Worm (Caenorhabditis elegans) whole organism, L3 larva: ENCODE measurements around the gene C02B8.6.

ENCODE experiments used
- R02D3.7 ChIP-seq: fragments of 150-350 bp; optimal IDR thresholded peaks from 2 replicates; lab custom pipeline; 2014; ENCODE audit warnings: missing biosample characterization, missing genetic modification characterization
- ama-1 ChIP-seq: fragments of 150-350 bp; optimal IDR thresholded peaks from 2 replicates; lab custom pipeline; 2018
- ceh-16 ChIP-seq: sonication (generic microtip); optimal IDR thresholded peaks from 2 replicates; lab custom pipeline; 2017; ENCODE audit warnings: missing biosample characterization, missing genetic modification characterization
- ceh-28 ChIP-seq: fragments of 150-350 bp; optimal IDR thresholded peaks from 2 replicates; lab custom pipeline; 2014; ENCODE audit warnings: missing biosample characterization, missing genetic modification reagents, missing genetic modification characterization
- ceh-9 ChIP-seq: sonication (generic microtip); optimal IDR thresholded peaks from 2 replicates; lab custom pipeline; 2018; ENCODE audit warnings: missing biosample characterization, missing genetic modification characterization
- daf-12 ChIP-seq: fragments of 150-350 bp; optimal IDR thresholded peaks from 2 replicates; lab custom pipeline; 2014; ENCODE audit warnings: missing biosample characterization, missing genetic modification reagents, missing genetic modification characterization
- egl-27 ChIP-seq: sonication (generic microtip); optimal IDR thresholded peaks from 4 replicates; lab custom pipeline; 2017; ENCODE audit warnings: missing biosample characterization, missing genetic modification reagents, missing genetic modification characterization
- egl-5 ChIP-seq: fragments of 150-350 bp; optimal IDR thresholded peaks from 2 replicates; lab custom pipeline; 2017; ENCODE audit warnings: missing biosample characterization, missing genetic modification reagents, missing genetic modification characterization, inconsistent platforms
- elt-2 ChIP-seq: sonication (generic microtip); optimal IDR thresholded peaks from 2 replicates; lab custom pipeline; 2016; ENCODE audit warnings: missing genetic modification reagents, mild to moderate bottlenecking, missing genetic modification characterization, missing compliant biosample characterization
- elt-3 ChIP-seq, 3 experiments: fragments of 150-350 bp in 1 of 3; sonication (generic microtip) in 2 of 3; optimal IDR thresholded peaks; 2 replicates in 2 of 3; 4 replicates in 1 of 3; lab custom pipeline; 2014 to 2017; ENCODE audit warnings: missing biosample characterization in 3 of 3, missing genetic modification characterization in 3 of 3
- eor-1 ChIP-seq, 2 experiments: fragments of 150-350 bp; optimal IDR thresholded peaks; 2 replicates each; lab custom pipeline; 2014 to 2018; ENCODE audit warnings: missing biosample characterization in 2 of 2, missing genetic modification characterization in 2 of 2
- fkh-2 ChIP-seq: fragments of 150-350 bp; optimal IDR thresholded peaks from 2 replicates; lab custom pipeline; 2014; ENCODE audit warnings: missing biosample characterization, missing genetic modification reagents, missing genetic modification characterization
- fos-1 ChIP-seq: fragments of 150-350 bp; optimal IDR thresholded peaks from 2 replicates; lab custom pipeline; 2014; ENCODE audit warnings: missing biosample characterization, missing genetic modification characterization
- hmg-11 ChIP-seq: sonication (generic microtip); optimal IDR thresholded peaks from 2 replicates; lab custom pipeline; 2016; ENCODE audit warnings: missing genetic modification characterization, missing compliant biosample characterization
- jun-1 ChIP-seq: fragments of 150-350 bp; optimal IDR thresholded peaks from 2 replicates; lab custom pipeline; 2014; ENCODE audit warnings: missing biosample characterization, missing genetic modification reagents, missing genetic modification characterization
- lin-15B ChIP-seq: fragments of 150-350 bp; optimal IDR thresholded peaks from 2 replicates; lab custom pipeline; 2014; ENCODE audit warnings: missing biosample characterization, missing genetic modification characterization
- lsy-12 ChIP-seq: sonication (generic microtip); optimal IDR thresholded peaks from 2 replicates; lab custom pipeline; 2016; ENCODE audit warnings: mild to moderate bottlenecking, missing genetic modification characterization, missing compliant biosample characterization
- mdl-1 ChIP-seq: fragments of 150-350 bp; optimal IDR thresholded peaks from 2 replicates; lab custom pipeline; 2014; ENCODE audit warnings: missing biosample characterization, missing genetic modification characterization
- nhr-11 ChIP-seq: fragments of 150-350 bp; optimal IDR thresholded peaks from 2 replicates; lab custom pipeline; 2014; ENCODE audit warnings: missing biosample characterization, missing genetic modification characterization
- nhr-12 ChIP-seq: fragments of 150-350 bp; optimal IDR thresholded peaks from 2 replicates; lab custom pipeline; 2014; ENCODE audit warnings: missing biosample characterization, missing genetic modification characterization
- nhr-23 ChIP-seq: fragments of 150-350 bp; optimal IDR thresholded peaks from 2 replicates; lab custom pipeline; 2014; ENCODE audit warnings: missing biosample characterization, missing genetic modification reagents, missing genetic modification characterization
- nhr-237 ChIP-seq: fragments of 150-350 bp; optimal IDR thresholded peaks from 2 replicates; lab custom pipeline; 2014; ENCODE audit warnings: missing biosample characterization, missing genetic modification characterization
- nhr-28 ChIP-seq: fragments of 150-350 bp; optimal IDR thresholded peaks from 2 replicates; lab custom pipeline; 2014; ENCODE audit warnings: missing biosample characterization, missing genetic modification characterization
- nhr-43 ChIP-seq: sonication (generic microtip); optimal IDR thresholded peaks from 2 replicates; lab custom pipeline; 2016; ENCODE audit warnings: mild to moderate bottlenecking, missing genetic modification characterization, missing compliant biosample characterization; ENCODE audit not compliant: poor library complexity, severe bottlenecking
- nhr-76 ChIP-seq: fragments of 150-350 bp; sonication (generic microtip); optimal IDR thresholded peaks from 5 replicates; lab custom pipeline; 2014; ENCODE audit warnings: missing biosample characterization, missing genetic modification characterization
- nhr-77 ChIP-seq: fragments of 150-350 bp; optimal IDR thresholded peaks from 2 replicates; lab custom pipeline; 2014; ENCODE audit warnings: missing biosample characterization, missing genetic modification characterization
- pqm-1 ChIP-seq: fragments of 150-350 bp; optimal IDR thresholded peaks from 2 replicates; lab custom pipeline; 2017; ENCODE audit warnings: missing biosample characterization, missing genetic modification characterization, inconsistent platforms
- sea-2 ChIP-seq: fragments of 150-350 bp; sonication (generic microtip); optimal IDR thresholded peaks from 4 replicates; lab custom pipeline; 2014; ENCODE audit warnings: missing biosample characterization, missing genetic modification reagents, missing genetic modification characterization
- snpc-4 ChIP-seq: fragments of 150-350 bp; optimal IDR thresholded peaks from 2 replicates; lab custom pipeline; 2014; ENCODE audit warnings: missing biosample characterization, missing genetic modification characterization
- unc-39 ChIP-seq: sonication (generic microtip); optimal IDR thresholded peaks from 4 replicates; lab custom pipeline; 2017; ENCODE audit warnings: missing biosample characterization, missing genetic modification characterization
- unc-62 ChIP-seq: fragments of 150-350 bp; sonication (generic microtip); optimal IDR thresholded peaks from 4 replicates; lab custom pipeline; 2014; ENCODE audit warnings: missing biosample characterization, missing genetic modification reagents, missing genetic modification characterization
- zag-1 ChIP-seq: fragments of 150-350 bp; optimal IDR thresholded peaks from 2 replicates; lab custom pipeline; 2014; ENCODE audit warnings: missing biosample characterization, missing genetic modification characterization

Gene C02B8.6

DNA sequence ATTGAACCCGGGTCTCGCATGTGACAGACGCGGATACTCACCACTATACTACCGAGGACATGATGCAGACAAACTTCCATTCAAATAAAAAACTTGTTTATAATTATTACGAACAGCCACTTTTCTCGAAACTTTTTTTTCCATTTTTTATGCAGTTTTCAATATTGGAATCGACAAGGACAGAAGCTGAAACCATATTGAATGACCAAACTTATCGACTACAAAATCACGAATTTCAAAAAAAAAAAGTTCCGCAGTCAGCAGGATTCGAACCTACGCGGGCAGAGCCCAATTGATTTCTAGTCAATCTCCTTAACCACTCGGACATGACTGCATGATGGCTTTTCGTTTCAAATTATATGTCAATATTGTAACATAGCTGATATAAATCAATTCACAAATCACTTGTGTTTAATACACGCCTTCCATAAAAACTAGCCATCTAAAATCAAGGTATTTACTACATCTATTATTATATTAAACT is 16.5 kb upstream of the C02B8.6 start:
- peak; percentile 2 for TF ChIP-seq elt-2

DNA sequence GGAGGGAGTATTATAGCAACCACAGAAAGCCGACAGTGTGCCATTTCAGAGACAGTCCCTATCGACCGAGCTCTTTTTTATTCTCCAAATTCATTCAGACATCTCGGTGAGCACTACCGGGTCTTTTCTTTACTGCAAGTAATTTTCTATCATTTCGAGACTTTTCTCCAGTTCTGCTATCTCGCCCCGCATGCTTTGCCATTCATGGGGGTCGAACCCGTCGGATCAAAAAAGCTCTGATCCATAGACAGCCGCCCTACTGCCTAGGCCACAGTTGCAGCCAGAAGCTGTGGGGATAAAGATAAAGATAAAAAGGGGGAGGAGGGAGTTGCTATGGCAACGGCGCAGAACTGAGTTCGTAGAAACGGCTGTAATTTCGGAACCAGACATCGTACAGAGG is 15.3 kb upstream of the C02B8.6 start:
- no peak for TF ChIP-seq ceh-16 (tag; lab: Kevin White, UChicago)
- no peak for TF ChIP-seq ceh-9 (tag; lab: Kevin White, UChicago)
- no peak for TF ChIP-seq elt-2
- TF ChIP-seq nhr-237 (tag; lab: Kevin White, UChicago), result no peak
- TF ChIP-seq nhr-28 (tag; lab: Kevin White, UChicago), result no peak
- no peak for TF ChIP-seq sea-2 (GFP tag; lab: Kevin White, UChicago)
- TF ChIP-seq zag-1 (tag; lab: Kevin White, UChicago), result no peak
- TF ChIP-seq lin-15B (tag; lab: Kevin White, UChicago), result no peak

DNA sequence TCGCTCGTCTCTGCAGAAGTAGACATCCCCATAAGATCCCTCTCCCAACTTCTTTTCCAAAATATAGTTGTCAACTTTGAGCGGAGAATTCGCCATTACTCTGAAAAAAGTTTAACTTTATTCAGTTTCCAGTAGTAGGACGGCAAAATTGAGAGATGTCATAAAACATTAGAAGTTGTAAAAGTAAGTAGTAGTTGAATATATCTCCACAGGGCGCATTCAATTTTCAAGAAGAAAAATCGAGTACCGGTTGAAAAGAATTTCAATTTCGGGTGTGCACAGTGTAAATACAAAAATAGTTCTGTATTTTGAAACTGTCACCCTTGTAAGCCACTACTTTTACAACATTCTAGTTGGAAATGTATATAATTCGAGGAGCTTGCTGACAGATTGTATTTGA is 14.5 kb upstream of the C02B8.6 start, which contains the start of gene F22F1.2:
Gene F22F1.2 (minus strand): TSS at position 101 of the 400 bp plus-strand sequence.
- TF ChIP-seq egl-27 (tag; lab: Kevin White, UChicago) (no peak), nhr-12 (tag; lab: Kevin White, UChicago) (no peak), nhr-237 (tag; lab: Kevin White, UChicago) (no peak), hmg-11 (tag; lab: Kevin White, UChicago) (no peak), nhr-76 (tag; lab: Kevin White, UChicago) (no peak), nhr-11 (tag; lab: Kevin White, UChicago) (no peak), eor-1 (tag; optimal IDR thresholded peaks at IDR 0.05; lab: Kevin White, UChicago) (no peak), R02D3.7 (tag; lab: Kevin White, UChicago) (no peak), ama-1 (no peak), nhr-23 (no peak), nhr-43 (tag; lab: Kevin White, UChicago) (no peak), unc-39 (no peak), zag-1 (tag; lab: Kevin White, UChicago) (no peak), nhr-77 (tag; lab: Kevin White, UChicago) (no peak), pqm-1 (no peak), lin-15B (tag; lab: Kevin White, UChicago) (no peak), elt-3 (tag; optimal IDR thresholded peaks at IDR 0.05; lab: Kevin White, UChicago) (no peak), fkh-2 (tag; lab: Kevin White, UChicago) (no peak), fos-1 (tag; lab: Kevin White, UChicago) (no peak)
- TF ChIP-seq, all 47 proteins: peak for 0

DNA sequence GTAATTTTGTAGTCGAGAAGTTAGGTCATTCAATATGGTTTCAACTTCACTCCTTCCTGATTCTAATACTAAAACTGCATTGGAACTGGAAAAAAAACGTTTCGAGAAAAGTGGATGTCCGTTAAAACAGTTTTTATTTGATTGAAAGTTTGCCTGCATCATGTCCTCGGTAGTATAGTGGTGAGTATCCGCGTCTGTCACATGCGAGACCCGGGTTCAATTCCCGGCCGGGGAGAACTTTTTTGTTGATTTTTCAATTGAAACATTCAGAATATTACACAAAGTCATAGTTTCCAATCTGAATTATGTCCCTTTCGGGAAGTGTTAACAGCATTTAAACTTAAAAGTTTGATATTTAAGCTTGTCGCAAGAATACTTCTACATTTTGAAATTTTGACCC is 12.9 kb upstream of the C02B8.6 start:
- TF ChIP-seq nhr-12 (tag; lab: Kevin White, UChicago), result no peak
- peak; percentile 4 for TF ChIP-seq elt-2
- TF ChIP-seq nhr-77 (tag; lab: Kevin White, UChicago), result no peak

DNA sequence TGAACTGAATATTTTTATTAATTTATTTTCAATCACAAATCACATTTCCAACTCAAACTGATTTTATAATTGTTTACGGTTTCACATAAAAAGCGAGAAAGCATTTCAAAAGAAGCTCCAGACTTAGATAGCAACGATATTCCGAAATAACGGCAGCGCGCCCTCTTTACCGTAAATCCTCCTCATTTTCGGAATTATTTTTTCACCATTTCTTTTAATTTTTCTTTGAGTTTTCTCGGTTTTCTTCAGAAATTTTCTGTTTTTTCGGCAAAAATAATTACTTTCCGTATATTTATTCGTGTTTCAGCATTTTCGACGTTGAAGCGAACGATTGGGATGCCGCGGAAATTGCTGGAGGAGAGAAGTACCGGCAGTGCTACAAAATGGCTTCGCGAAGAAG is 11.3 kb upstream of the C02B8.6 start, which contains the start of gene C02B8.1:
Gene C02B8.1 (plus strand): TSS at position 301 of the 400 bp plus-strand sequence.
- no peak for TF ChIP-seq unc-39
- no peak for TF ChIP-seq jun-1 (tag; lab: Kevin White, UChicago)
- TF ChIP-seq hmg-11 (tag; lab: Kevin White, UChicago), result no peak
- TF ChIP-seq sea-2 (GFP tag; lab: Kevin White, UChicago), result no peak
- TF ChIP-seq mdl-1 (tag; lab: Kevin White, UChicago), result no peak
- TF ChIP-seq ceh-28 (tag; lab: Kevin White, UChicago), result no peak
- TF ChIP-seq fos-1 (tag; lab: Kevin White, UChicago), result no peak
- no peak for TF ChIP-seq nhr-237 (tag; lab: Kevin White, UChicago)
- TF ChIP-seq nhr-76 (tag; lab: Kevin White, UChicago), result no peak
- TF ChIP-seq R02D3.7 (tag; lab: Kevin White, UChicago), result no peak
- TF ChIP-seq egl-5 (tag; lab: Kevin White, UChicago), result no peak
- no peak for TF ChIP-seq unc-62 (GFP tag; lab: Kevin White, UChicago)
- TF ChIP-seq eor-1 (tag; optimal IDR thresholded peaks at IDR 0.05; lab: Kevin White, UChicago), result no peak
- no peak for TF ChIP-seq daf-12 (tag; lab: Kevin White, UChicago)
- no peak for TF ChIP-seq zag-1 (tag; lab: Kevin White, UChicago)
- TF ChIP-seq ceh-9 (tag; lab: Kevin White, UChicago), result no peak
- TF ChIP-seq lsy-12 (tag; lab: Kevin White, UChicago), result no peak
- TF ChIP-seq snpc-4 (tag; lab: Kevin White, UChicago), result no peak
- no peak for TF ChIP-seq nhr-28 (tag; lab: Kevin White, UChicago)
